Fruit fly (Drosophila melanogaster): ENCODE results near the gene CG9636.

Gene CG9636

dm6 chr3R:8250166-8250733 lies 6.7 kb upstream of the CG9636 start, which contains the start of gene mtg (continued):
- no peak for TF ChIP-seq CG5180 (GFP tag; optimal IDR thresholded peaks at IDR 0.05)
- no peak; the same call in 1 of the 2 replicates for TF ChIP-seq HLH3B (GFP tag; IDR thresholded peaks at IDR 0.05)
- no peak for TF ChIP-seq CG32767 (GFP tag; IDR thresholded peaks at IDR 0.05)
- no peak for TF ChIP-seq Kr (GFP tag; optimal IDR thresholded peaks at IDR 0.05)
- TF ChIP-seq Ssrp (tag; optimal IDR thresholded peaks at IDR 0.05), result no peak
- TF ChIP-seq CG6854 (GFP tag; optimal IDR thresholded peaks at IDR 0.05), result no peak
- TF ChIP-seq CG11504 (tag; optimal IDR thresholded peaks at IDR 0.05), result peak; percentile 59
- no peak for TF ChIP-seq CG18011 (GFP tag; optimal IDR thresholded peaks at IDR 0.05)
- TF ChIP-seq sna (GFP tag; IDR thresholded peaks at IDR 0.05; ENCODE audit: partially characterized antibody), result no peak
- TF ChIP-seq CG14667 (GFP tag; IDR thresholded peaks at IDR 0.05), result no peak
- TF ChIP-seq Deaf1 (tag; optimal IDR thresholded peaks at IDR 0.05), result peak; percentile 95
- no peak for TF ChIP-seq schlank (tag; optimal IDR thresholded peaks at IDR 0.05)
- no peak for TF ChIP-seq Antp (GFP tag; optimal IDR thresholded peaks at IDR 0.05)
- no peak for TF ChIP-seq CG14441 (GFP tag; IDR thresholded peaks at IDR 0.05)
- no peak for TF ChIP-seq Adf1 (GFP tag; IDR thresholded peaks at IDR 0.05)
- TF ChIP-seq CG17385 (GFP tag; optimal IDR thresholded peaks at IDR 0.05), result no peak
- no peak for TF ChIP-seq hb (GFP tag; IDR thresholded peaks at IDR 0.05; ENCODE audit: partially characterized antibody)
- TF ChIP-seq gcm2 (GFP tag; optimal IDR thresholded peaks at IDR 0.05), result no peak
- no peak for TF ChIP-seq CG34376 (GFP tag; optimal IDR thresholded peaks at IDR 0.05)
- no peak for TF ChIP-seq cg (GFP tag; optimal IDR thresholded peaks at IDR 0.05)
- no peak for TF ChIP-seq Dad (GFP tag; optimal IDR thresholded peaks at IDR 0.05)
- TF ChIP-seq lilli (GFP tag; optimal IDR thresholded peaks at IDR 0.05), result no peak
- TF ChIP-seq Hmr (GFP tag; optimal IDR thresholded peaks at IDR 0.05), result no peak
- TF ChIP-seq HmgZ (tag; optimal IDR thresholded peaks at IDR 0.05), result no peak
- no peak for TF ChIP-seq kni (GFP tag; optimal IDR thresholded peaks at IDR 0.05)
- TF ChIP-seq CG13287 (GFP tag; IDR thresholded peaks at IDR 0.05; ENCODE audit: partially characterized antibody), result 0 out of 2 replicates have a peak, but pooled peaks have one; percentile 11
- TF ChIP-seq CG3995 (GFP tag; optimal IDR thresholded peaks at IDR 0.05), result no peak
- no peak for TF ChIP-seq CG2875 (GFP tag; optimal IDR thresholded peaks at IDR 0.05)
- TF ChIP-seq vvl (GFP tag; IDR thresholded peaks at IDR 0.05), result 0 out of 2 replicates have a peak, but pooled peaks have one; percentile 10
- TF ChIP-seq Pdp1 (GFP tag; optimal IDR thresholded peaks at IDR 0.05), result no peak

dm6 chr3R:8248138-8248537 lies 4.5 kb upstream of the CG9636 start, which contains the start of gene CG15864:
Gene CG15864 (plus strand): TSS chr3R:8248438.
- TF ChIP-seq jing (GFP tag; optimal IDR thresholded peaks at IDR 0.05) (no peak), Max (GFP tag; optimal IDR thresholded peaks at IDR 0.05) (no peak), CG13775 (GFP tag; optimal IDR thresholded peaks at IDR 0.05) (no peak), zfh1 (GFP tag; IDR thresholded peaks at IDR 0.05) (no peak), CG34224 (GFP tag; IDR thresholded peaks at IDR 0.05; ENCODE audit: partially characterized antibody) (no peak), CG7556 (GFP tag; optimal IDR thresholded peaks at IDR 0.05) (no peak), jigr1 (GFP tag; IDR thresholded peaks at IDR 0.05) (no peak), bigmax (GFP tag; optimal IDR thresholded peaks at IDR 0.05) (no peak), Abd-B (GFP tag; optimal IDR thresholded peaks at IDR 0.05) (no peak)

All from whole organism, embryonic.